Fruit fly (Drosophila melanogaster) whole organism, embryonic: ENCODE measurements around the gene slp1.
A peak's percentile ranks its signal among the peaks of the same experiment; 100 is the strongest.

ENCODE experiments used
- Abd-B ChIP-seq: fragments of 200-800 bp; sonication (Bioruptor generic); optimal IDR thresholded peaks from 2 replicates; lab custom pipeline; 2018; ENCODE audit warnings: missing biosample characterization, mild to moderate bottlenecking, missing genetic modification characterization, moderate library complexity
- BtbVII ChIP-seq: fragments of 200-800 bp; sonication (Bioruptor generic); optimal IDR thresholded peaks from 3 replicates; lab custom pipeline; 2017; ENCODE audit warnings: missing biosample characterization, mild to moderate bottlenecking, missing genetic modification characterization
- CG10462 ChIP-seq: fragments of 200-800 bp; sonication (Bioruptor generic); optimal IDR thresholded peaks from 2 replicates; lab custom pipeline; 2016; ENCODE audit warnings: missing biosample characterization, missing genetic modification characterization
- CG10565 ChIP-seq: fragments of 200-800 bp; sonication (Bioruptor generic); optimal IDR thresholded peaks from 3 replicates; lab custom pipeline; 2016; ENCODE audit warnings: missing biosample characterization, mild to moderate bottlenecking, missing genetic modification characterization
- CG13287 ChIP-seq: fragments of 200-800 bp; sonication (Bioruptor generic); IDR thresholded peaks from 2 replicates; pipeline ENCODE4 v1.3.6; 2022; ENCODE audit warnings: missing biosample characterization, missing genetic modification characterization; ENCODE audit not compliant: partially characterized antibody
- CG13424 ChIP-seq: fragments of 200-800 bp; sonication (Bioruptor generic); optimal IDR thresholded peaks from 2 replicates; lab custom pipeline; 2019; ENCODE audit warnings: missing biosample characterization, mild to moderate bottlenecking, missing genetic modification characterization, moderate library complexity
- CG1529 ChIP-seq: fragments of 200-800 bp; sonication (Bioruptor generic); optimal IDR thresholded peaks from 3 replicates; lab custom pipeline; 2018; ENCODE audit warnings: missing biosample characterization, missing genetic modification characterization
- CG17612 ChIP-seq: fragments of 200-800 bp; sonication (Bioruptor generic); IDR thresholded peaks from 2 replicates; pipeline ENCODE4 v1.3.6; 2022; ENCODE audit warnings: missing biosample characterization, missing genetic modification characterization
- CG3995 ChIP-seq: fragments of 200-800 bp; sonication (Bioruptor generic); optimal IDR thresholded peaks from 3 replicates; lab custom pipeline; 2016; ENCODE audit warnings: missing biosample characterization, missing genetic modification characterization
- CG4282 ChIP-seq: fragments of 200-800 bp; sonication (Bioruptor generic); optimal IDR thresholded peaks from 2 replicates; lab custom pipeline; 2016; ENCODE audit warnings: missing biosample characterization, missing genetic modification characterization
- CG43689 ChIP-seq: fragments of 200-800 bp; sonication (Bioruptor generic); IDR thresholded peaks from 2 replicates; pipeline ENCODE4 v1.3.6; 2022; ENCODE audit warnings: missing biosample characterization, missing genetic modification characterization
- CG5180 ChIP-seq: fragments of 200-800 bp; sonication (Bioruptor generic); optimal IDR thresholded peaks from 3 replicates; lab custom pipeline; 2017; ENCODE audit warnings: missing biosample characterization, missing genetic modification characterization, mild to moderate bottlenecking, moderate library complexity, missing genetic modification reagents
- CG6654 ChIP-seq: fragments of 200-800 bp; sonication (Bioruptor generic); optimal IDR thresholded peaks from 2 replicates; lab custom pipeline; 2017; ENCODE audit warnings: missing biosample characterization, mild to moderate bottlenecking, missing genetic modification characterization
- CG8359 ChIP-seq: fragments of 200-800 bp; sonication (Bioruptor generic); optimal IDR thresholded peaks from 2 replicates; lab custom pipeline; 2017; ENCODE audit warnings: missing biosample characterization, mild to moderate bottlenecking, missing genetic modification characterization, borderline replicate concordance
- CG8765 ChIP-seq: fragments of 200-800 bp; sonication (Bioruptor generic); IDR thresholded peaks from 2 replicates; pipeline ENCODE4 v1.3.6; 2022; ENCODE audit warnings: missing biosample characterization, missing genetic modification characterization
- D ChIP-seq, 2 experiments: fragments of 200-800 bp in 1 of 2; fragments of >200 bp in 1 of 2; sonication (Bioruptor generic) in 1 of 2; optimal IDR thresholded peaks; 2 replicates in 1 of 2; 3 replicates in 1 of 2; lab custom pipeline; 2017; ENCODE audit warnings: mild to moderate bottlenecking in 1 of 2, missing biosample characterization in 1 of 2, missing genetic modification characterization in 1 of 2, missing genetic modification reagents in 1 of 2
- Dfd ChIP-seq, 2 experiments: fragments of >200 bp; optimal IDR thresholded peaks; 2 replicates each; lab custom pipeline; 2017; ENCODE audit warnings: missing biosample characterization in 2 of 2, missing genetic modification characterization in 2 of 2
- Dip3 ChIP-seq: fragments of 200-800 bp; sonication (Bioruptor generic); optimal IDR thresholded peaks from 3 replicates; lab custom pipeline; 2016; ENCODE audit warnings: missing biosample characterization, missing genetic modification characterization
- Doc2 ChIP-seq: fragments of 200-800 bp; sonication (Bioruptor generic); IDR thresholded peaks from 2 replicates; pipeline ENCODE4 v1.3.6; 2022; ENCODE audit warnings: missing biosample characterization, missing genetic modification characterization
- Doc3 ChIP-seq: fragments of 200-800 bp; sonication (Bioruptor generic); IDR thresholded peaks from 3 replicates; pipeline ENCODE4 v1.3.6; 2022; ENCODE audit warnings: missing biosample characterization, missing genetic modification characterization; ENCODE audit not compliant: partially characterized antibody
- Dp ChIP-seq: fragments of 200-800 bp; sonication (Bioruptor generic); optimal IDR thresholded peaks from 2 replicates; lab custom pipeline; 2018; ENCODE audit warnings: missing biosample characterization, mild to moderate bottlenecking, missing genetic modification characterization, moderate library complexity
- Eip74EF ChIP-seq, 2 experiments: fragments of 200-800 bp in 1 of 2; fragments of >200 bp in 1 of 2; sonication (Bioruptor generic) in 1 of 2; optimal IDR thresholded peaks; 2 replicates each; lab custom pipeline; 2017 to 2019; ENCODE audit warnings: missing biosample characterization in 2 of 2, missing genetic modification characterization in 2 of 2, mild to moderate bottlenecking in 1 of 2, moderate library complexity in 1 of 2
- Hr51 ChIP-seq, 2 experiments: fragments of 200-800 bp; sonication (Bioruptor generic); optimal IDR thresholded peaks; 2 replicates in 1 of 2; 3 replicates in 1 of 2; lab custom pipeline; 2016 to 2018; ENCODE audit warnings: missing biosample characterization in 2 of 2, missing genetic modification characterization in 2 of 2, mild to moderate bottlenecking in 1 of 2, moderate library complexity in 1 of 2
- Neu2 ChIP-seq: fragments of 200-800 bp; sonication (Bioruptor generic); optimal IDR thresholded peaks from 3 replicates; lab custom pipeline; 2016; ENCODE audit warnings: missing biosample characterization, missing genetic modification characterization, borderline replicate concordance
- Nf-YA ChIP-seq: fragments of 200-800 bp; sonication (Bioruptor generic); IDR thresholded peaks from 2 replicates; pipeline ENCODE4 v1.3.6; 2022; ENCODE audit warnings: missing biosample characterization, missing genetic modification characterization
- NfI ChIP-seq: fragments of 200-800 bp; sonication (Bioruptor generic); optimal IDR thresholded peaks from 3 replicates; lab custom pipeline; 2018; ENCODE audit warnings: missing biosample characterization, mild to moderate bottlenecking, missing genetic modification characterization, moderate library complexity
- Oli ChIP-seq: fragments of 200-800 bp; sonication (Bioruptor generic); optimal IDR thresholded peaks from 2 replicates; lab custom pipeline; 2018; ENCODE audit warnings: missing biosample characterization, mild to moderate bottlenecking, missing genetic modification characterization, moderate library complexity
- Ptx1 ChIP-seq: fragments of 200-800 bp; sonication (Bioruptor generic); IDR thresholded peaks from 2 replicates; pipeline ENCODE4 v1.3.6; 2022; ENCODE audit warnings: missing biosample characterization, missing genetic modification characterization
- Six4 ChIP-seq: fragments of 200-800 bp; sonication (Bioruptor generic); optimal IDR thresholded peaks from 2 replicates; lab custom pipeline; 2016; ENCODE audit warnings: missing biosample characterization, missing genetic modification characterization
- Sry-β ChIP-seq: fragments of 200-800 bp; sonication (Bioruptor generic); optimal IDR thresholded peaks from 2 replicates; lab custom pipeline; 2018; ENCODE audit warnings: missing biosample characterization, mild to moderate bottlenecking, missing genetic modification characterization, moderate library complexity
- Trl ChIP-seq, 3 experiments: fragments of >200 bp in 2 of 3; fragments of 200-800 bp in 1 of 3; sonication (Bioruptor generic) in 1 of 3; optimal IDR thresholded peaks; 2 replicates in 1 of 3; 3 replicates in 2 of 3; lab custom pipeline; 2016 to 2017; ENCODE audit warnings: missing biosample characterization in 1 of 3, missing genetic modification characterization in 1 of 3
- ap ChIP-seq: fragments of 200-800 bp; sonication (Bioruptor generic); IDR thresholded peaks from 2 replicates; pipeline ENCODE4 v1.3.6; 2022; ENCODE audit warnings: missing biosample characterization, missing genetic modification characterization
- cg ChIP-seq: fragments of 200-800 bp; sonication (Bioruptor generic); optimal IDR thresholded peaks from 3 replicates; lab custom pipeline; 2019; ENCODE audit warnings: missing biosample characterization, mild to moderate bottlenecking, missing genetic modification characterization, moderate library complexity
- corto ChIP-seq: fragments of 200-800 bp; sonication (Bioruptor generic); optimal IDR thresholded peaks from 2 replicates; lab custom pipeline; 2016; ENCODE audit warnings: missing biosample characterization, mild to moderate bottlenecking, missing genetic modification characterization, moderate library complexity
- disco-r ChIP-seq: fragments of 200-800 bp; sonication (Bioruptor generic); optimal IDR thresholded peaks from 2 replicates; lab custom pipeline; 2016; ENCODE audit warnings: missing biosample characterization, missing genetic modification characterization
- emc ChIP-seq: fragments of 200-800 bp; sonication (Bioruptor generic); optimal IDR thresholded peaks from 2 replicates; lab custom pipeline; 2016; ENCODE audit warnings: missing biosample characterization, missing genetic modification characterization
- eyg ChIP-seq: fragments of 200-800 bp; sonication (Bioruptor generic); optimal IDR thresholded peaks from 3 replicates; lab custom pipeline; 2016; ENCODE audit warnings: missing biosample characterization, missing genetic modification characterization
- gem ChIP-seq: fragments of 200-800 bp; sonication (Bioruptor generic); optimal IDR thresholded peaks from 2 replicates; lab custom pipeline; 2019; ENCODE audit warnings: missing biosample characterization, mild to moderate bottlenecking, missing genetic modification characterization, moderate library complexity
- gsb-n ChIP-seq: fragments of 200-800 bp; sonication (Bioruptor generic); optimal IDR thresholded peaks from 3 replicates; lab custom pipeline; 2018; ENCODE audit warnings: missing biosample characterization, mild to moderate bottlenecking, missing genetic modification characterization
- jing ChIP-seq: fragments of 200-800 bp; sonication (Bioruptor generic); optimal IDR thresholded peaks from 2 replicates; lab custom pipeline; 2018; ENCODE audit warnings: missing biosample characterization, mild to moderate bottlenecking, missing genetic modification characterization
- kah ChIP-seq: fragments of 200-800 bp; sonication (Bioruptor generic); optimal IDR thresholded peaks from 2 replicates; lab custom pipeline; 2018; ENCODE audit warnings: missing biosample characterization, mild to moderate bottlenecking, missing genetic modification characterization
- knrl ChIP-seq: fragments of 200-800 bp; sonication (Bioruptor generic); IDR thresholded peaks from 3 replicates; pipeline ENCODE4 v1.3.6; 2022; ENCODE audit warnings: missing biosample characterization, missing genetic modification characterization; ENCODE audit not compliant: partially characterized antibody
- pho ChIP-seq: fragments of 200-800 bp; sonication (Bioruptor generic); optimal IDR thresholded peaks from 2 replicates; lab custom pipeline; 2016; ENCODE audit warnings: missing biosample characterization, missing genetic modification characterization
- phol ChIP-seq: fragments of 200-800 bp; sonication (Bioruptor generic); optimal IDR thresholded peaks from 3 replicates; lab custom pipeline; 2018; ENCODE audit warnings: missing biosample characterization, mild to moderate bottlenecking, missing genetic modification characterization, moderate library complexity
- salm ChIP-seq: fragments of 200-800 bp; sonication (Bioruptor generic); optimal IDR thresholded peaks from 2 replicates; lab custom pipeline; 2018; ENCODE audit warnings: missing biosample characterization, mild to moderate bottlenecking, missing genetic modification characterization
- sens ChIP-seq: fragments of 200-800 bp; sonication (Bioruptor generic); peaks from one replicate; lab custom pipeline; 2016; ENCODE audit warnings: missing biosample characterization, missing genetic modification characterization
- tup ChIP-seq: fragments of 200-800 bp; sonication (Bioruptor generic); optimal IDR thresholded peaks from 2 replicates; lab custom pipeline; 2016; ENCODE audit warnings: missing biosample characterization, mild to moderate bottlenecking, missing genetic modification characterization, moderate library complexity
- zen ChIP-seq: fragments of 200-800 bp; sonication (Bioruptor generic); optimal IDR thresholded peaks from 3 replicates; lab custom pipeline; 2018; ENCODE audit warnings: missing biosample characterization, mild to moderate bottlenecking, missing genetic modification characterization, moderate library complexity

The slp1 gene

DNA sequence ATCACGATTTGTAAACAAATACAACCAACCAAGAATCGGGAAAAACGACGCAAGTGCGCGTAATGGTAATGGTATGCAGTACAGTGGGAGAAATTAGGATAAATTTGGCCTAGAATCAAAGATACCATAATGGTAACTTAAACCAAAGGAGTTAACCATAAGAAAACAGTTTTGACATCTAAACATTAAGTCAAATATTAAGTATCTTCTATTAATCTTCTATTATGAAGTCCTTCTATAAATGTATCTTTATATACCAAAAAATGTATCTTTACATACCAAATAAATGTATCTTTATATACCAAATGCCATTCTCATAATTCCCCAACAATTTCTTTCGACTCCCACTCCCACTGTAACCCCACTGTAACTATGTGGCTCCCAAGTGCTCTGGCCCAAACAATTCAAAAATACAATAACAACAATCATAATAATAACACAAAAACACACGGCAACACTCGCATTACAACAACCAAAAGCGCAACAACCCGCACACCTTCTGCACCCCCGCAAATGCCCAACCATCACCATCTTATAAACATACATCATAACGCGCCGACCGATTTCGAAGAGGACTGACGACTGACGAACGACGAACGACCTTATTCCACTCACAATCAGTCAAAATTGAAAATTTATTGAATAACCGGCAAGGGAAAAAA lies 30.2 kb downstream of the slp1 start (continued):
- TF ChIP-seq gem (tag; lab: Kevin White, UChicago), result peak; percentile 68
- peak; percentile 39 for TF ChIP-seq Oli (tag; lab: Kevin White, UChicago)
- TF ChIP-seq cg (GFP tag; lab: Kevin White, UChicago), result no peak
- TF ChIP-seq CG8765 (GFP tag; lab: Robert Waterston, UW), result no peak
- no peak for TF ChIP-seq emc
- no peak for TF ChIP-seq knrl (GFP tag; lab: Robert Waterston, UW)
- no peak for TF ChIP-seq ap (GFP tag; lab: Robert Waterston, UW)
- no peak for TF ChIP-seq tup (GFP tag; lab: Kevin White, UChicago)
- no peak for TF ChIP-seq D (optimal IDR thresholded peaks at IDR 0.05; lab: Kevin White, UChicago)
- no peak for TF ChIP-seq D (GFP tag; optimal IDR thresholded peaks at IDR 0.05; lab: Kevin White, UChicago)
- no peak for TF ChIP-seq Dip3
- TF ChIP-seq salm (tag; lab: Kevin White, UChicago), result no peak
- 0 out of 2 replicates have a peak, but pooled peaks have one; percentile 31 for TF ChIP-seq Ptx1 (GFP tag; lab: Robert Waterston, UW)
- TF ChIP-seq Hr51 (GFP tag; optimal IDR thresholded peaks at IDR 0.05; lab: Kevin White, UChicago), result peak in 1 of 2 experiments; percentile 36
- TF ChIP-seq pho (GFP tag; lab: Kevin White, UChicago), result no peak
- no peak for TF ChIP-seq Neu2
- TF ChIP-seq Doc2 (GFP tag; lab: Robert Waterston, UW), result no peak
- TF ChIP-seq sens (GFP tag; lab: Kevin White, UChicago), result peak; percentile 73
- TF ChIP-seq CG5180 (GFP tag; lab: Kevin White, UChicago), result no peak
- TF ChIP-seq Sry-β (GFP tag; lab: Kevin White, UChicago), result no peak
- TF ChIP-seq CG8359 (GFP tag; lab: Kevin White, UChicago), result no peak
- TF ChIP-seq phol (tag; lab: Kevin White, UChicago), result peak; percentile 53
- TF ChIP-seq Six4, result no peak
- no peak for TF ChIP-seq CG13287
- no peak for TF ChIP-seq disco-r
- TF ChIP-seq Eip74EF (GFP tag; optimal IDR thresholded peaks at IDR 0.05; lab: Kevin White, UChicago), result no peak
- no peak for TF ChIP-seq NfI (GFP tag; lab: Kevin White, UChicago)
- no peak for TF ChIP-seq zen
- TF ChIP-seq Trl (optimal IDR thresholded peaks at IDR 0.05; lab: Kevin White, UChicago), result no peak
- TF ChIP-seq Trl (GFP tag; optimal IDR thresholded peaks at IDR 0.05; lab: Kevin White, UChicago), result no peak
- TF ChIP-seq CG10565 (GFP tag; lab: Kevin White, UChicago), result no peak
- TF ChIP-seq corto (GFP tag; lab: Kevin White, UChicago), result no peak
- no peak for TF ChIP-seq CG6654 (GFP tag; lab: Kevin White, UChicago)
- no peak for TF ChIP-seq Doc3 (GFP tag; lab: Robert Waterston, UW)
- TF ChIP-seq CG10462 (GFP tag; lab: Kevin White, UChicago), result no peak
- no peak for TF ChIP-seq Abd-B
- TF ChIP-seq eyg (GFP tag; lab: Kevin White, UChicago), result no peak
- TF ChIP-seq jing (GFP tag; lab: Kevin White, UChicago), result no peak
- peak; percentile 26 for TF ChIP-seq CG13424
- no peak for TF ChIP-seq Dfd (GFP tag; optimal IDR thresholded peaks at IDR 0.05; lab: Kevin White, UChicago)
- no peak for TF ChIP-seq kah (GFP tag; lab: Kevin White, UChicago)
- no peak for TF ChIP-seq Dp (GFP tag; lab: Kevin White, UChicago)
- no peak for TF ChIP-seq CG43689 (GFP tag; lab: Robert Waterston, UW)
- TF ChIP-seq CG17612 (GFP tag; lab: Robert Waterston, UW), result no peak
- TF ChIP-seq CG3995 (GFP tag; lab: Kevin White, UChicago), result no peak
- no peak for TF ChIP-seq Nf-YA (GFP tag; lab: Robert Waterston, UW)
- no peak for TF ChIP-seq CG4282 (GFP tag; lab: Kevin White, UChicago)
- TF ChIP-seq gsb-n, result no peak
- TF ChIP-seq BtbVII, result no peak
- TF ChIP-seq CG1529 (GFP tag; lab: Kevin White, UChicago), result no peak
